Fruit fly (Drosophila melanogaster): ENCODE data around the gene Rcd-1.

The Rcd-1 gene

dm6 chrX:19668405-19668804 is 29.8 kb downstream of the Rcd-1 start (continued):
- TF ChIP-seq vvl (GFP tag; IDR thresholded peaks at IDR 0.05) (peak; percentile 98), CG7357 (GFP tag; IDR thresholded peaks at IDR 0.05) (peak; percentile 87), gsb (GFP tag; IDR thresholded peaks at IDR 0.05) (peak; percentile 84), CG10321 (GFP tag; IDR thresholded peaks at IDR 0.05) (peak; percentile 78), klu (GFP tag; IDR thresholded peaks at IDR 0.05) (peak; percentile 86), Lpt (GFP tag; optimal IDR thresholded peaks at IDR 0.05) (no peak), CG4820 (GFP tag; optimal IDR thresholded peaks at IDR 0.05) (peak; percentile 95), ase (GFP tag; IDR thresholded peaks at IDR 0.05) (peak; percentile 86), zen (tag; optimal IDR thresholded peaks at IDR 0.05) (peak; percentile 89), gcm (GFP tag; optimal IDR thresholded peaks at IDR 0.05) (peak; percentile 96), danr (GFP tag; IDR thresholded peaks at IDR 0.05) (peak; percentile 86), HLH3B (GFP tag; IDR thresholded peaks at IDR 0.05) (peak; percentile 91), nerfin-1 (tag; optimal IDR thresholded peaks at IDR 0.05) (peak; percentile 87), CG2129 (GFP tag; IDR thresholded peaks at IDR 0.05; ENCODE audit: partially characterized antibody) (no peak), CG3407 (GFP tag; optimal IDR thresholded peaks at IDR 0.05) (peak; percentile 95), Bteb2 (GFP tag; optimal IDR thresholded peaks at IDR 0.05) (peak; percentile 95), kah (GFP tag; optimal IDR thresholded peaks at IDR 0.05) (peak; percentile 78), CG13296 (GFP tag; optimal IDR thresholded peaks at IDR 0.05) (peak; percentile 87), CG15073 (GFP tag; optimal IDR thresholded peaks at IDR 0.05) (peak; percentile 86), CG7987 (GFP tag; optimal IDR thresholded peaks at IDR 0.05) (peak; percentile 86), CG13624 (GFP tag; optimal IDR thresholded peaks at IDR 0.05) (peak; percentile 97), Atf-2 (GFP tag; optimal IDR thresholded peaks at IDR 0.05) (peak; percentile 97), maf-S (GFP tag; optimal IDR thresholded peaks at IDR 0.05) (peak; percentile 97), Antp (GFP tag; optimal IDR thresholded peaks at IDR 0.05) (peak; percentile 99), kay (GFP tag; optimal IDR thresholded peaks at IDR 0.05) (peak; percentile 100), lmd (GFP tag; IDR thresholded peaks at IDR 0.05) (peak; percentile 92), CHES-1-like (GFP tag; optimal IDR thresholded peaks at IDR 0.05) (peak; percentile 98), br (optimal IDR thresholded peaks at IDR 0.05) (no peak), CG11093 (GFP tag; IDR thresholded peaks at IDR 0.05) (peak; percentile 92), CrebB (tag; optimal IDR thresholded peaks at IDR 0.05) (peak; percentile 94), Hmr (GFP tag; optimal IDR thresholded peaks at IDR 0.05) (peak; percentile 96), fu2 (GFP tag; optimal IDR thresholded peaks at IDR 0.05) (peak; percentile 96), HLHmδ (GFP tag; optimal IDR thresholded peaks at IDR 0.05) (peak; percentile 44), pum (GFP tag; optimal IDR thresholded peaks at IDR 0.05) (peak; percentile 98), lov (optimal IDR thresholded peaks at IDR 0.05) (no peak), lov (GFP tag; IDR thresholded peaks at IDR 0.05) (peak; percentile 95), Adf1 (GFP tag; IDR thresholded peaks at IDR 0.05) (peak; percentile 68), CG8478 (optimal IDR thresholded peaks at IDR 0.05) (no peak), nmo (GFP tag; optimal IDR thresholded peaks at IDR 0.05) (peak; percentile 97), ash1 (GFP tag; optimal IDR thresholded peaks at IDR 0.05) (peak; percentile 42), otp (GFP tag; IDR thresholded peaks at IDR 0.05) (peak; percentile 96), CG7928 (GFP tag; optimal IDR thresholded peaks at IDR 0.05) (peak; percentile 70), gfzf (GFP tag; optimal IDR thresholded peaks at IDR 0.05) (peak; percentile 14), CG43689 (GFP tag; IDR thresholded peaks at IDR 0.05) (peak; percentile 92), CTCF (GFP tag; optimal IDR thresholded peaks at IDR 0.05) (peak; percentile 56), pho (GFP tag; optimal IDR thresholded peaks at IDR 0.05) (peak; percentile 96), CG30020 (tag; optimal IDR thresholded peaks at IDR 0.05) (peak; percentile 81), h (optimal IDR thresholded peaks at IDR 0.05) (no peak), dpn (GFP tag; optimal IDR thresholded peaks at IDR 0.05) (peak; percentile 98), H15 (GFP tag; IDR thresholded peaks at IDR 0.05) (peak; percentile 90), CG3847 (GFP tag; IDR thresholded peaks at IDR 0.05) (peak; percentile 95), Opbp (GFP tag; IDR thresholded peaks at IDR 0.05; ENCODE audit: partially characterized antibody) (no peak), nom (GFP tag; optimal IDR thresholded peaks at IDR 0.05) (peak; percentile 96), CG15011 (GFP tag; optimal IDR thresholded peaks at IDR 0.05) (peak; percentile 82)

All from whole organism, embryonic.